Worm (Caenorhabditis elegans) whole organism, young adult: ENCODE results near the gene trcs-2.

ENCODE experiments used
- F22D6.2 ChIP-seq: sonication (generic microtip); optimal IDR thresholded peaks from 2 replicates; lab custom pipeline; 2016; ENCODE audit warnings: mild to moderate bottlenecking, missing genetic modification characterization, missing compliant biosample characterization
- F37B4.10 ChIP-seq: fragments of 200-800 bp; sonication (Bioruptor generic); IDR thresholded peaks from 2 replicates; pipeline ENCODE4 v1.3.6; 2022; ENCODE audit warnings: missing genetic modification characterization, missing compliant biosample characterization
- Y95B8A.8 ChIP-seq: fragments of 200-800 bp; sonication (Bioruptor generic); IDR thresholded peaks from 2 replicates; pipeline ENCODE4 v1.3.6; 2022; ENCODE audit warnings: missing genetic modification reagents, missing genetic modification characterization, missing compliant biosample characterization
- nhr-90 ChIP-seq: sonication (generic microtip); optimal IDR thresholded peaks from 2 replicates; lab custom pipeline; 2016; ENCODE audit warnings: missing genotype, mild to moderate bottlenecking, missing genetic modification characterization, missing compliant biosample characterization

DNA sequence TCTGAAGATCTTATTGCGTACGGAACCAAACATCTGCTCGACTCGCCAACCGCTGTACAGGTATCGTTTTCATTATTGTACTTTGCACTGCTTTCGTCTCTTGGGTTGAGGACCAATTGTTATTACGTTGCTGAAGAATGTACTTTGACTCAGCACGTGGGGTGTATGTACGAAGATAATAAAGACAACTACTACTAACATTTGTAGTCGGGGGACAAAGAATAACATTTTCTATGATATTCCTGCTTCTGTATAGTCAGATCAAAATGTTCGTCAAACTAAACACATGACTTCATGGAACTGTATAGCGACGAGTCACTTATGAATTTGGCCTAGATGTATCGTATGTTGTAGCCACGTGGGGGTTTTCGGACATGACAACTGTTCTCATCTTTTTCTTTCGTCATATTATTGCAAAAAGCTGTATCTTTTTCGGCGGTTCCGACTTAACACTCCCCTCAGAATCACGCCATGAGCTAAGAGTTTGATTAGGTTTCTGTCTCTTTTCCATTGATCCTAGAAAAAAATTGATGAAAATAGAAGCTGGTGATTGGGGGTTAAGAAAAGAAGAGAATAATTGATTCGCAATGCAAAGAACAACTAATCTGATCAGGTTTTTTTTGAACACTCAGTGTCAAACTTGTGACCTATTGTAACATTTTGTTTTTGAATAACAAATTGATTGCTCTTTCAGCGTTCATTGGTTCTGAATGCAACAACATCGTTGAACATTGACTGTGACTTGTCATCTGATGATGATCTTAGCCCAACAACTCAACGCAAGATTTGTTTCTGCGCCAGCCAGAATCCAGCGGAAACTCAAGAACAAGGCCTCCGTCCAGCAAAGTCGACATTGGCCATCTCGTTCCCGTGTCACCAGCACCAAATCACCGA lies 22.5 kb downstream of the trcs-2 start:
- peak; percentile 56 for TF ChIP-seq Y95B8A.8 (GFP tag; lab: Robert Waterston, UW)
- TF ChIP-seq F37B4.10 (GFP tag; lab: Robert Waterston, UW): no peak
- no peak for TF ChIP-seq nhr-90 (tag; lab: Kevin White, UChicago)
- no peak for TF ChIP-seq F22D6.2 (tag; lab: Kevin White, UChicago)
